Fruit fly (Drosophila melanogaster) whole organism: Measurements from ENCODE around the gene Inx3.

Experiments
- CG8478 ChIP-seq: fragments of >200 bp; optimal IDR thresholded peaks from 2 replicates; lab custom pipeline; 2018; ENCODE audit warnings: inconsistent platforms
- Dll ChIP-seq: fragments of >200 bp; optimal IDR thresholded peaks from 2 replicates; lab custom pipeline; 2017
- EcR ChIP-seq, 2 experiments: fragments of >200 bp; optimal IDR thresholded peaks; 2 replicates each; lab custom pipeline; 2017; ENCODE audit warnings: missing biosample characterization in 2 of 2, missing genetic modification characterization in 2 of 2, missing genetic modification reagents in 2 of 2
- pan ChIP-seq: fragments of >200 bp; optimal IDR thresholded peaks from 2 replicates; lab custom pipeline; 2017
- psq ChIP-seq: fragments of >200 bp; optimal IDR thresholded peaks from 2 replicates; lab custom pipeline; 2017
- usp ChIP-seq: fragments of >200 bp; optimal IDR thresholded peaks from 2 replicates; lab custom pipeline; 2017; ENCODE audit warnings: missing biosample characterization, missing genetic modification characterization, mixed read lengths

Gene Inx3

dm6 chr3R:28827222-28827621 lies 32.1 kb downstream of the Inx3 start:
- TF ChIP-seq usp (GFP tag; lab: Kevin White, UChicago) = no peak
- no peak for TF ChIP-seq pan (lab: Kevin White, UChicago)
- no peak for TF ChIP-seq Dll (lab: Kevin White, UChicago)
- no peak for TF ChIP-seq psq (lab: Kevin White, UChicago)
- no peak for TF ChIP-seq CG8478 (lab: Kevin White, UChicago)
- TF ChIP-seq EcR (GFP tag; optimal IDR thresholded peaks at IDR 0.05; lab: Kevin White, UChicago) = no peak

- TF ChIP-seq psq (lab: Kevin White, UChicago) (no peak), usp (GFP tag; lab: Kevin White, UChicago) (no peak), EcR (GFP tag; optimal IDR thresholded peaks at IDR 0.05; lab: Kevin White, UChicago) (no peak), pan (lab: Kevin White, UChicago) (no peak), CG8478 (lab: Kevin White, UChicago) (no peak), Dll (lab: Kevin White, UChicago) (no peak)
Measured at dm6 chr3R:28819555-28820305, 39.6 kb downstream of the Inx3 start, which contains the start of the genes CG1523 and CG1647. Gene CG1523, minus strand, starts transcription at chr3R:28819668. Gene CG1647, plus strand, starts transcription at chr3R:28820221.

DNA sequence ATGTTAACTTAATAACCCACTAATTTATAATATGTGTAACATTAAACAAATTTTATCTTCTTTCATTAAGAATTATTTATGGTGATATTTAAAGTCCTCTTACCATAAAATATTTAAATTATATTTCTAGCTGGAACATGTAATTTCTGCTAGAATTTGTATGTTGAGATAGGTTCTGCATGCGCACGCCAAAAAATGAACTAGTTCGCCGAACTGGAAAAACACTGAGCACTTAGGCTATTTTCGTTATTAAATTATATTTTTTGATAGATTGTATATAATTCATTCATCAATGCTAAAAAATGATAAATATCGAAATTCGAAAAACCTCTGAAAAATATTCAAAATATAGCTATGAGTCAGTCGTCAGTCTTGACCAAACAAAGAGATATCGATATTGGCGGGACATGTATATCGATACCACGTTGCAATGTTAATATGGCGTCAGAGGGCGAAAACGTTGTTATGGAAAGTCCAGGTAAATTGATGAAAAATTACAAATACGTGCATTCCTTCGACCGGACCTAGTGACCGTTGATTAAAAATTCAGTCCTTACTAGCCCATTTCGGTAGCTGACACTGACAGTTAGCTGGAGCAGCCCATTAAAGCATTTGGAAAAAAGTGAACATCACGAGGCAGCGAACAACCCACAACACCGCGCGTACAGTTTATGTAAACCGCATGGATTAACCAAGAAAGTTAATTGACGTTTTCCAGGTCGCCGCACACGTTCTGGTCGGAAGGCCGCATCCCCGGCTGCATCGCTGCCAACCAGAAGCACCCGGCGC lies 47.4 kb downstream of the Inx3 start, which contains the start of gene Prp39:
Prp39 (plus strand) TSS at position 426 of the 789 bp plus-strand sequence.
- TF ChIP-seq usp (GFP tag; lab: Kevin White, UChicago) = no peak
- no peak for TF ChIP-seq Dll (lab: Kevin White, UChicago)
- no peak for TF ChIP-seq EcR (GFP tag; optimal IDR thresholded peaks at IDR 0.05; lab: Kevin White, UChicago)
- TF ChIP-seq psq (lab: Kevin White, UChicago) = no peak
- no peak for TF ChIP-seq pan (lab: Kevin White, UChicago)
- TF ChIP-seq CG8478 (lab: Kevin White, UChicago) = no peak

DNA sequence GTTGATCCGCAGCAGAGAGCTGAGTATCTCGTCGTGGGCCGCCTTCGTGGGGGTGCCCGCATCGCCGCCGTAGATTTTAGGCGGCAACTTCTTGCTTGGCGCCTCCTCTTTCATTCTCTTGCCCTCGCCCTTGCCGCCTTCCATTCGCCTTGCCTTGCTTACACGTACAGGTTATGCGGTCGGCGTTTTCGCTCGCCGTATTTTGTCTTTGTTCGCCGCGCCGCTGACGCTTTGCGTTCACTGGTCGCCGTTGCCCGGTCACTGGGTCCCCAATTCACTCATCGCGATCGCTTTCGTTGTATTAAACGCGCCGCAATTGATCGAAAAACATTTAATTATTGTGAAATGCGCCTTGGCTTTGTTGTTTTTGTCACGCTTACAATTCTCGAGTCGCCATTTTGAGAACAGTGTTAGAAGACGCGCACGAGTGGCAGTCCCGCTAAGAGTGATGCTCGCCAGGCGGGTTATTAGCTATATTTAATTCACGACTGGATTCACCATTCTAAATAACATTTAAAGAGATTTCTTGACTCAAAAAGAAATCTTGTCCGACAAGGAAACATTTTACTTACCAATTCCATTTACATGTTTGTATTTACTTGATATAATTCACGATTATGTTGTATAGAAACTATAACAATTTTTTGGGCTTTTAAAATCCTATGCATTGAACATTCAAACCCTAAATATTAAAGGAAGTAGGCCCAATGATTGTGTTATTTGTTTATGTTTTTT lies 48.2 kb downstream of the Inx3 start, which contains the start of gene wdn:
wdn (minus strand) TSS at position 396 of the 735 bp plus-strand sequence.
- TF ChIP-seq CG8478 (lab: Kevin White, UChicago) (no peak), EcR (GFP tag; optimal IDR thresholded peaks at IDR 0.05; lab: Kevin White, UChicago) (no peak), psq (lab: Kevin White, UChicago) (no peak), pan (lab: Kevin White, UChicago) (no peak), Dll (lab: Kevin White, UChicago) (no peak), usp (GFP tag; lab: Kevin White, UChicago) (no peak)

- TF ChIP-seq EcR (GFP tag; optimal IDR thresholded peaks at IDR 0.05; lab: Kevin White, UChicago) (no peak), psq (lab: Kevin White, UChicago) (no peak), pan (lab: Kevin White, UChicago) (no peak), CG8478 (lab: Kevin White, UChicago) (no peak), Dll (lab: Kevin White, UChicago) (no peak), usp (GFP tag; lab: Kevin White, UChicago) (no peak)
Measured at dm6 chr3R:28806402-28806801, 52.9 kb downstream of the Inx3 start, which contains the start of gene CheB98a. Gene CheB98a, plus strand, starts transcription at chr3R:28806702.

DNA sequence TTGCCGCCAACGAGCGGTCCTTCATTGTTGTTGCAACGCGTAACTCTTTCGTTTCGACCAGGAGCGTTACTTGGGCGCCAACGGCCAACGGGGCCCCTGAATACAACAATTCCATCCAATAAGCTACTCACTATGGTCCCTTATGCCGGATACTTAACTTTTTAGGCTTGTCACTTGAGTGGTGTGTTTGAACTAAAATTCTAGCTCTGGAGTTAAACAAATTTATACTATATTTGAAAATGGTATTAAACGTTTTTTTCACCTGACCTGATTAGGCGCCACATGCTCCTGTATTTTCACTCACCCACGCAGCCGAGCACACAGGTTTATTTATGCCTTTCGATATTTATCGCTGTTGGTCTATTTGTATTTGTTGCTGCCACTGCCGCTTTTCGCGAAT lies 54.1 kb downstream of the Inx3 start:
- no peak for TF ChIP-seq EcR (GFP tag; optimal IDR thresholded peaks at IDR 0.05; lab: Kevin White, UChicago)
- TF ChIP-seq usp (GFP tag; lab: Kevin White, UChicago) = no peak
- TF ChIP-seq CG8478 (lab: Kevin White, UChicago) = no peak
- TF ChIP-seq pan (lab: Kevin White, UChicago) = no peak
- no peak for TF ChIP-seq Dll (lab: Kevin White, UChicago)
- TF ChIP-seq psq (lab: Kevin White, UChicago) = no peak
